Fruit fly (Drosophila melanogaster) whole organism, wandering third instar larva: ENCODE measurements around the gene uncNacbeta.

Experiments used
- Abd-B ChIP-seq: fragments of >200 bp; optimal IDR thresholded peaks from 2 replicates; lab custom pipeline; 2017; ENCODE audit warnings: missing biosample characterization, missing genetic modification characterization
- CG32264 ChIP-seq: fragments of 200-800 bp; sonication (Bioruptor generic); optimal IDR thresholded peaks from 2 replicates; lab custom pipeline; 2016; ENCODE audit warnings: missing biosample characterization, missing genetic modification characterization
- CG9705 ChIP-seq: fragments of 200-800 bp; sonication (Bioruptor generic); optimal IDR thresholded peaks from 2 replicates; lab custom pipeline; 2018; ENCODE audit warnings: missing biosample characterization, mild to moderate bottlenecking, missing genetic modification characterization
- CrebA ChIP-seq: fragments of 200-800 bp; sonication (Bioruptor generic); optimal IDR thresholded peaks from 2 replicates; lab custom pipeline; 2016; ENCODE audit warnings: missing biosample characterization, mild to moderate bottlenecking, missing genetic modification characterization, borderline replicate concordance
- Dfd ChIP-seq: fragments of >200 bp; optimal IDR thresholded peaks from 2 replicates; lab custom pipeline; 2017; ENCODE audit warnings: missing biosample characterization, missing genetic modification characterization
- Dif ChIP-seq: fragments of 200-275, 200-300 bp; sonication (Bioruptor generic); optimal IDR thresholded peaks from 2 replicates; lab custom pipeline; 2018; ENCODE audit warnings: missing biosample characterization, missing genetic modification characterization; ENCODE audit not compliant: partially characterized antibody
- GATAd ChIP-seq: sonication (Bioruptor generic); optimal IDR thresholded peaks from 2 replicates; lab custom pipeline; 2016; ENCODE audit warnings: missing biosample characterization, missing genetic modification characterization
- HLH106 ChIP-seq: fragments of 200-800 bp; optimal IDR thresholded peaks from 3 replicates; lab custom pipeline; 2019; ENCODE audit warnings: missing biosample characterization, mild to moderate bottlenecking, missing genetic modification characterization, moderate library complexity
- Hnf4 ChIP-seq: fragments of 200-800 bp; sonication (Bioruptor generic); optimal IDR thresholded peaks from 2 replicates; lab custom pipeline; 2016; ENCODE audit warnings: missing biosample characterization, mild to moderate bottlenecking, missing genetic modification characterization
- Hr78 ChIP-seq: fragments of >200 bp; optimal IDR thresholded peaks from 2 replicates; lab custom pipeline; 2017; ENCODE audit warnings: missing biosample characterization, missing genetic modification characterization
- Hr83 ChIP-seq: fragments of 200-300 bp; sonication (Bioruptor generic); optimal IDR thresholded peaks from 2 replicates; lab custom pipeline; 2016; ENCODE audit warnings: missing biosample characterization, mild to moderate bottlenecking, missing genetic modification characterization, moderate library complexity; ENCODE audit not compliant: poor library complexity, severe bottlenecking
- Jra ChIP-seq: sonication (Bioruptor generic); optimal IDR thresholded peaks from 2 replicates; lab custom pipeline; 2016; ENCODE audit warnings: missing biosample characterization, missing genetic modification characterization
- Mio ChIP-seq: sonication (Bioruptor generic); optimal IDR thresholded peaks from 2 replicates; lab custom pipeline; 2016; ENCODE audit warnings: missing biosample characterization, missing genetic modification characterization
- Myc ChIP-seq: fragments of >200 bp; optimal IDR thresholded peaks from 2 replicates; lab custom pipeline; 2017
- N ChIP-seq: fragments of >200 bp; optimal IDR thresholded peaks from 2 replicates; lab custom pipeline; 2018; ENCODE audit warnings: missing biosample characterization, missing external identifiers, missing genetic modification characterization
- OdsH ChIP-seq: fragments of 200-800 bp; sonication (Bioruptor generic); optimal IDR thresholded peaks from 2 replicates; lab custom pipeline; 2016; ENCODE audit warnings: missing biosample characterization, mild to moderate bottlenecking, missing genetic modification characterization
- Rel ChIP-seq, 2 experiments: fragments of 200-800 bp; sonication (Bioruptor generic) in 1 of 2; optimal IDR thresholded peaks; 2 replicates in 1 of 2; 3 replicates in 1 of 2; lab custom pipeline; 2016 to 2019; ENCODE audit warnings: mild to moderate bottlenecking in 2 of 2, missing biosample characterization in 2 of 2, missing genetic modification characterization in 2 of 2, moderate library complexity in 1 of 2
- Sp1 ChIP-seq: fragments of 200-800 bp; sonication (Bioruptor generic); optimal IDR thresholded peaks from 3 replicates; lab custom pipeline; 2019; ENCODE audit warnings: missing biosample characterization, mild to moderate bottlenecking, missing genetic modification characterization, moderate library complexity
- Vsx2 ChIP-seq: fragments of 200-300, 225-300 bp; sonication (Bioruptor generic); optimal IDR thresholded peaks from 2 replicates; lab custom pipeline; 2018; ENCODE audit warnings: missing biosample characterization, missing genetic modification characterization; ENCODE audit not compliant: partially characterized antibody
- br ChIP-seq: fragments of 200-800 bp; sonication (Bioruptor generic); optimal IDR thresholded peaks from 2 replicates; lab custom pipeline; 2016; ENCODE audit warnings: missing biosample characterization, missing genetic modification characterization
- brk ChIP-seq: fragments of 200-800 bp; sonication (Bioruptor generic); optimal IDR thresholded peaks from 2 replicates; lab custom pipeline; 2016; ENCODE audit warnings: missing biosample characterization, mild to moderate bottlenecking, missing genetic modification characterization
- dl ChIP-seq, 2 experiments: fragments of 175-275, 200-275 bp in 1 of 2; fragments of 200-275 bp in 1 of 2; sonication (Bioruptor generic); optimal IDR thresholded peaks; lab custom pipeline; 2018; ENCODE audit warnings: mild to moderate bottlenecking in 2 of 2, missing biosample characterization in 2 of 2, missing genetic modification characterization in 2 of 2, moderate library complexity in 2 of 2; ENCODE audit not compliant: partially characterized antibody in 2 of 2, insufficient read depth in 1 of 2
- dmrt93B ChIP-seq: fragments of 200-800 bp; sonication (Bioruptor generic); optimal IDR thresholded peaks from 2 replicates; lab custom pipeline; 2018; ENCODE audit warnings: missing biosample characterization, mild to moderate bottlenecking, missing genetic modification characterization
- dsf ChIP-seq: sonication (Bioruptor generic); optimal IDR thresholded peaks from 2 replicates; lab custom pipeline; 2016; ENCODE audit warnings: missing biosample characterization, missing genetic modification characterization, borderline replicate concordance
- ey ChIP-seq: fragments of 200-800 bp; sonication (Bioruptor generic); optimal IDR thresholded peaks from 2 replicates; lab custom pipeline; 2016; ENCODE audit warnings: missing biosample characterization, missing genetic modification characterization
- foxo ChIP-seq, 2 experiments: fragments of 200-800 bp; sonication (Bioruptor generic); optimal IDR thresholded peaks; 2 replicates in 1 of 2; 3 replicates in 1 of 2; lab custom pipeline; 2016 to 2017; ENCODE audit warnings: missing biosample characterization in 2 of 2, missing genetic modification characterization in 2 of 2
- fru ChIP-seq: fragments of 200-800 bp; sonication (Bioruptor generic); optimal IDR thresholded peaks from 3 replicates; lab custom pipeline; 2016; ENCODE audit warnings: missing biosample characterization, mild to moderate bottlenecking, missing genetic modification characterization
- h ChIP-seq: fragments of 200-800 bp; sonication (Bioruptor generic); optimal IDR thresholded peaks from 3 replicates; lab custom pipeline; 2016; ENCODE audit warnings: missing biosample characterization, mild to moderate bottlenecking, missing genetic modification characterization
- jim ChIP-seq: fragments of 175-275, 200-325 bp; sonication (Bioruptor generic); optimal IDR thresholded peaks from 2 replicates; lab custom pipeline; 2016; ENCODE audit warnings: missing biosample characterization, mild to moderate bottlenecking, missing genetic modification characterization
- lola ChIP-seq: fragments of >200 bp; optimal IDR thresholded peaks from 2 replicates; lab custom pipeline; 2017; ENCODE audit warnings: missing biosample characterization, missing genetic modification characterization
- pan ChIP-seq: fragments of >200 bp; optimal IDR thresholded peaks from 2 replicates; lab custom pipeline; 2017
- psq ChIP-seq: fragments of 200-800 bp; sonication (Bioruptor generic); optimal IDR thresholded peaks from 3 replicates; lab custom pipeline; 2017; ENCODE audit warnings: missing biosample characterization, mild to moderate bottlenecking, missing genetic modification characterization, moderate library complexity
- rgr ChIP-seq: fragments of 200-800 bp; sonication (Bioruptor generic); optimal IDR thresholded peaks from 3 replicates; lab custom pipeline; 2016; ENCODE audit warnings: missing biosample characterization, mild to moderate bottlenecking, missing genetic modification characterization
- sage ChIP-seq: fragments of 200-800 bp; sonication (Bioruptor generic); optimal IDR thresholded peaks from 2 replicates; lab custom pipeline; 2016; ENCODE audit warnings: missing biosample characterization, mild to moderate bottlenecking, missing genetic modification characterization
- sv ChIP-seq: fragments of 200-800 bp; sonication (Bioruptor generic); optimal IDR thresholded peaks from 3 replicates; lab custom pipeline; 2016; ENCODE audit warnings: missing biosample characterization, missing genetic modification characterization
- tai ChIP-seq: sonication (Bioruptor generic); optimal IDR thresholded peaks from 2 replicates; lab custom pipeline; 2016; ENCODE audit warnings: missing biosample characterization, missing genetic modification characterization
- usp ChIP-seq: fragments of >200 bp; optimal IDR thresholded peaks from 2 replicates; lab custom pipeline; 2017; ENCODE audit warnings: missing biosample characterization, missing genetic modification characterization
- woc ChIP-seq: sonication (Bioruptor generic); optimal IDR thresholded peaks from 2 replicates; lab custom pipeline; 2016; ENCODE audit warnings: missing biosample characterization, mild to moderate bottlenecking, missing genetic modification characterization

The uncNacbeta gene

DNA sequence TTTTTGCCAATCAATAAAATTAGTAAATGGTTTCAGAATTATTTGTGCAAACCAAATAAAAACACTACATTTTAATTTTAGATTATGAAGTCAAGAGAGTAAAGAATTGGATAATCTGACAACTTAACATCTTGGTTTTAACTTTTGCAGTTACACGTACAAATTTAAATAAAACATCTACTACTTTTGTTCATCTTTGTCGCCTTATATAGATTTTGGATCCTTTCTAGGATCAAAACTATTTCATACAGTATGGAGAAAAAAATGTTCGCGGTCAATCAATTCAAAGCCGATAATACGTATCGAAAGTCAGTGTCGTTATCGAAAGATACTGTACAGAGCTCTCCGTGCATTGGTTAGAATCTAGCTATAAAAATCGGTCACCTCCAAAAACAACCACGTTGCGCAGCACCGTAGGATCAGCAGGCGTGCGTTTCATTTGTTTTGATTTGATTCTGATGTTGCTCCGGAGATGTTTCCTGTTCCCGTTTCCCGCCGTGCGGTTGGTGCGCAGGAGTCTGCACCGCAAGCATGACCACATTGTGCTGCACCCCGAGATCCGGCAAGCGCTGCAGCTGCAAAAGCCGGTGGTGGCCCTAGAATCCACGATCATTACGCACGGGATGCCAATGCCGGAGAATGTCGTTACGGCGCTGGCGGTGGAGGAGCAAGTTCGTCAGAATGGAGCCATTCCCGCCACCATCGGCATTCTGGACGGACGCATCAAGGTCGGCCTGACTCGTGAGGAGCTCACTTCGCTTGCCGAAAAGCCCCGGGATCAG is at the start of gene uncNacbeta, which contains the start of gene CG2794:
uncNacbeta (minus strand) TSS at position 51 of the 782 bp plus-strand sequence.
CG2794 (plus strand) TSS at position 395 of the 782 bp plus-strand sequence.
- TF ChIP-seq foxo (GFP tag; optimal IDR thresholded peaks at IDR 0.05; lab: Kevin White, UChicago) (peak in 1 of 2 experiments; percentile 25), Vsx2 (no peak), Myc (lab: Kevin White, UChicago) (peak; percentile 91)
- TF ChIP-seq, all 38 proteins: peak for 2

DNA sequence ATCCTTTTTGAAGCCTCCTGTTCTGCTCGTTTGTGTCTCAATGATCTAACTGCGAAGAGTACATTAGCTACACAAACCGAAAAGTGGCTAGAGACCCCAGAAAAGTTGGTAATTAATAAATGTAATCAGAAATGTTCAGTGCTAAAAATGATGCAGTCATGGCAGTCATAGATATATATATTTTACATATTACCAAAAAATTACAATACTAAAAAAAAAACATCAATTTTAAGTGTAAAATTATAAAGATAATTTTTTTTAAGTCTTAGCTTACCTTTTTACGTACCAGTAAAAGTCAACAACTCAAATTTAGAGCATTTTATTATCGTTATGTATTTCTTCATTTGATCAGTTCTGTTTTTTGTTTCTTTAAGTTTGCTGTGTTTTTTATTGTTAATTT is 49.2 kb upstream of the uncNacbeta start:
- TF ChIP-seq Dfd (GFP tag; lab: Kevin White, UChicago) (no peak), HLH106 (peak; percentile 4), brk (GFP tag; lab: Kevin White, UChicago) (no peak), psq (GFP tag; lab: Kevin White, UChicago) (no peak), tai (no peak), sage (no peak), Sp1 (peak; percentile 7), N (GFP tag; lab: Kevin White, UChicago) (no peak), Hnf4 (no peak)

DNA sequence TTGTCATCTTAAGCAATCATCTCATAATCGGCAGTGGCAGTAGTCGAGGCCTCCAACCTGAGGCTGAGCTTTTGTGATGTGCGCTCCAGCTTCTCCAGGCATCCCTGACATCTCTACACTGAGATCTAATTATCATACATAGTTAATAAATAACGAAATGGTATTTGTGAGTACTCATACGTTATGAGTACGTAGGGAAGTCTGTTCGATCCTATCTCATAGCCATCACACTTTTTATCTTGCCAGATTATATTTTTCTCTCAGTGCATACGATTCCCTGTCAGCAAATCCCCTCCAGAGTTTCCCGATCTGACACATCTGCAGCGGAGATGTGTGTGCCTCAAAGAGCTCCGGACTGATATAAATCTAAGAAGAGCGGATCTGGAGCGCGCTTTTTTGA is 45.9 kb upstream of the uncNacbeta start:
- TF ChIP-seq foxo (GFP tag; optimal IDR thresholded peaks at IDR 0.05; lab: Kevin White, UChicago) (peak in 1 of 2 experiments; percentile 19), rgr (GFP tag; lab: Kevin White, UChicago) (no peak), br (no peak), h (GFP tag; lab: Kevin White, UChicago) (peak; percentile 12)

DNA sequence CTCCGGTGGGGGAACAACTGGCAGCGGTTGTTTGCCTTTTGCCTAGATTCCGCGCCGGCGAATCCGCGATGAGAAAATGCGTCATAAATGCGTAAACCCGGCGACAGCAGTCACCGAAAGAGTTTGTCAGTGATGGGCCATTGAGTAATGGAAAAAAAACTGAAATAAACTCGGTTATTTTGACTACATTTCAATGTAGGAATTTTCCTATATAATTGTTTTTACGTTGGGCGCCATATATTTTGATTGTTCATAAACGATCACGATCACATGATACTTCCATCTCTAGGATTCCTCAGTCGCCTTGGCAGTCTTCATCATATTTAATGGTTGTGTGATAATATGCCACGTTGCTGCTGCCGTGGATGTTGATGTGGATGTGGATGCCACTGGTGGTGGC is 44.5 kb upstream of the uncNacbeta start:
- TF ChIP-seq CG32264 (GFP tag; lab: Kevin White, UChicago) (no peak), jim (GFP tag; lab: Kevin White, UChicago) (no peak), Rel (GFP tag; optimal IDR thresholded peaks at IDR 0.05; lab: Kevin White, UChicago) (no peak), Rel (tag; optimal IDR thresholded peaks at IDR 0.05; lab: Kevin White, UChicago) (no peak), ey (no peak), Dfd (GFP tag; lab: Kevin White, UChicago) (no peak), Hr83 (no peak)

DNA sequence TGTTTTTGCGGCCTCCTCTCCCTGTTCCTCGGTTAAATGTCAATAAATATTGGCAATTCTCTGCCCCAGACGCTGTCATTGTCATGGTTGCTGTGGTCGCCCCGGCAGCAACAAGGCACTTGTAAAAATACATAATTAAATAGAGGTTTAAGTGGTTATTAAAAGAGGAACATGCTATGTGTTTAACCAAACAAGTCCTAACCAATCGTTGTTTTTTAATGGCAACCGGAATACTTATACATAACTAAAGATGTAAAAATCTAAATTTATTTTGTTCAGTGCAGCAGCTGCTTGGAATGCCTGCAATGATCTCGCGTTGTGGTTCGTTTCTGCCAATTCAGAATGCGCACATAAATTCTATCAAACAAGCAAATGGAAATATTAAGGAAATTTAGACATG is 43.3 kb upstream of the uncNacbeta start:
- TF ChIP-seq Hr83 (no peak), lola (no peak), dsf (no peak), Dif (GFP tag; lab: Kevin White, UChicago) (no peak), fru (GFP tag; lab: Kevin White, UChicago) (peak; percentile 35), Hr78 (no peak), dmrt93B (GFP tag; lab: Kevin White, UChicago) (no peak), rgr (GFP tag; lab: Kevin White, UChicago) (peak; percentile 6), Myc (lab: Kevin White, UChicago) (no peak), Jra (GFP tag; lab: Kevin White, UChicago) (no peak), Mio (GFP tag; lab: Kevin White, UChicago) (no peak), tai (no peak), Rel (GFP tag; optimal IDR thresholded peaks at IDR 0.05; lab: Kevin White, UChicago) (no peak), Rel (tag; optimal IDR thresholded peaks at IDR 0.05; lab: Kevin White, UChicago) (no peak), Abd-B (GFP tag; lab: Kevin White, UChicago) (no peak), foxo (GFP tag; optimal IDR thresholded peaks at IDR 0.05; lab: Kevin White, UChicago) (peak in 1 of 2 experiments; percentile 9), h (GFP tag; lab: Kevin White, UChicago) (peak; percentile 39), Hnf4 (no peak), Sp1 (no peak), GATAd (no peak), dl (GFP tag; optimal IDR thresholded peaks at IDR 0.05; lab: Kevin White, UChicago; ENCODE audit: insufficient read depth in 1 of 2, partially characterized antibody in 2 of 2) (no peak), pan (no peak), woc (GFP tag; lab: Kevin White, UChicago) (peak; percentile 10), usp (GFP tag; lab: Kevin White, UChicago) (no peak), N (GFP tag; lab: Kevin White, UChicago) (no peak), br (peak; percentile 7), Dfd (GFP tag; lab: Kevin White, UChicago) (no peak), brk (GFP tag; lab: Kevin White, UChicago) (no peak), Vsx2 (no peak), CrebA (GFP tag; lab: Kevin White, UChicago) (no peak), sage (no peak), ey (peak; percentile 19), OdsH (GFP tag; lab: Kevin White, UChicago) (no peak), CG32264 (GFP tag; lab: Kevin White, UChicago) (no peak), CG9705 (GFP tag; lab: Kevin White, UChicago) (no peak), jim (GFP tag; lab: Kevin White, UChicago) (no peak), HLH106 (no peak), sv (no peak)
